Worm (Caenorhabditis elegans) whole organism, mixed stage, embryonic: ENCODE data around the gene irld-63.

Experiments
- blmp-1 ChIP-seq: fragments of 150-350 bp; optimal IDR thresholded peaks from 2 replicates; lab custom pipeline; 2014; ENCODE audit warnings: missing biosample characterization, missing genetic modification characterization
- elt-1 ChIP-seq: sonication (generic microtip); optimal IDR thresholded peaks from 2 replicates; lab custom pipeline; 2017; ENCODE audit warnings: missing genetic modification characterization, mild to moderate bottlenecking, missing compliant biosample characterization, antibody characterized with exemption, moderate library complexity, borderline replicate concordance; ENCODE audit not compliant: insufficient read depth

DNA sequence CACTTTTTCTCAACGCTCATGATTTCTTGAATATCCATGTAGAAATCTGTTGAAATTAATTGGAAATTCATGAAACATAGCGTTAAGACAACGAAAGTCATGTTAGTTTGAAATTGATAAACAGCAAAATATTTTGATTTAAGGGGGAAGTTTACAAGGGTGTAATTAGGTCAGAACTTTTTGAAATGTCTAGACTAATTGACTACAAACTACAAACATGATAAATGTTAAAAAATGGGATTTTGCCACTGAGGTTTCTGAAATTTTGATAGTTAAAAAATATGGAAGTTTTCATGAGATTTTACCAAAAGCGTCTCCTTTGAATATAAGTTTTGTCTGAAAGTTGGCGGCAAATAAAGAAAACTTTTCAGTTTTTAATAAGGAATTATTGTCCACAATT, 7.3 kb downstream of the irld-63 start, which contains the start of gene irld-65:
- TF ChIP-seq blmp-1 (tag; lab: Kevin White, UChicago) (no peak), elt-1 (tag; lab: Kevin White, UChicago) (no peak)
